Worm (Caenorhabditis elegans): ENCODE results near the gene K11H12.8.

DNA sequence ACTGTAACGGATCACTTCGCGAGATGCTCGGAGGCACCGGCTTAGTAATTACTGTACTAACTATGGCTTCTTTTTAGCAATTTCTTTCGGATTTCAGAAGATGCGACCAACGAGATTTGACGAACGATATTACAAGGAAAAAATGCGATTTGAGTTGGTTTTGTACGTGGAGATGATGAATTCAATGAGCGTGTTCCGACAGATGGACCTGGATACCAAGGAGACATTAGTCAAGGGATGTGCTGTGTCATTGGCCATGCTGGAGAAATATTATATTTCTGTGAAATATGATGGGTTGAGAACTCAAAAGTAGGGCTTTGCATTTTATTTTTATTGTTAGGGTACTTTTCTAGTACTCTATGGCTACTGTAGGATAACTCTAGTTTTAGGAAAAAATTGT is 24.6 kb upstream of the K11H12.8 start:
- TF ChIP-seq ama-1 (optimal IDR thresholded peaks at IDR 0.05): no peak
- no peak for TF ChIP-seq ztf-11 (tag; optimal IDR thresholded peaks at IDR 0.05)
- no peak for TF ChIP-seq fos-1 (tag; optimal IDR thresholded peaks at IDR 0.05)
- TF ChIP-seq nhr-12 (tag; optimal IDR thresholded peaks at IDR 0.05): no peak
- TF ChIP-seq lsy-2 (tag; optimal IDR thresholded peaks at IDR 0.05): no peak
- TF ChIP-seq zag-1 (tag; optimal IDR thresholded peaks at IDR 0.05): no peak
- TF ChIP-seq mdl-1 (tag; optimal IDR thresholded peaks at IDR 0.05): no peak
- no peak for TF ChIP-seq nhr-21 (tag; optimal IDR thresholded peaks at IDR 0.05)
- TF ChIP-seq nhr-10 (tag; optimal IDR thresholded peaks at IDR 0.05): no peak
- no peak for TF ChIP-seq lin-39 (tag; optimal IDR thresholded peaks at IDR 0.05)
- no peak for TF ChIP-seq lin-13 (GFP tag; optimal IDR thresholded peaks at IDR 0.05)
- TF ChIP-seq ceh-82 (tag; optimal IDR thresholded peaks at IDR 0.05): no peak
